Worm (Caenorhabditis elegans) whole organism, L2 larva: ENCODE data around the gene ndx-6.

Source experiments
- lin-13 ChIP-seq: fragments of 150-350 bp; optimal IDR thresholded peaks from 2 replicates; lab custom pipeline; 2014; ENCODE audit warnings: missing biosample characterization, missing genetic modification reagents, missing genetic modification characterization
- nhr-25 ChIP-seq: fragments of 150-350 bp; sonication (generic microtip); optimal IDR thresholded peaks from 3 replicates; lab custom pipeline; 2014; ENCODE audit warnings: missing biosample characterization, missing genetic modification characterization
- nhr-6 ChIP-seq: fragments of 150-350 bp; optimal IDR thresholded peaks from 2 replicates; lab custom pipeline; 2014; ENCODE audit warnings: missing biosample characterization, missing genetic modification characterization
- peb-1 ChIP-seq: fragments of 150-350 bp; optimal IDR thresholded peaks from 2 replicates; lab custom pipeline; 2014; ENCODE audit warnings: missing biosample characterization, missing genetic modification characterization
- skn-1 ChIP-seq: sonication (generic microtip); optimal IDR thresholded peaks from 2 replicates; lab custom pipeline; 2017; ENCODE audit warnings: missing biosample characterization, missing genetic modification characterization
- snpc-4 ChIP-seq: fragments of 150-350 bp; optimal IDR thresholded peaks from 2 replicates; lab custom pipeline; 2014; ENCODE audit warnings: missing biosample characterization, missing genetic modification characterization

DNA sequence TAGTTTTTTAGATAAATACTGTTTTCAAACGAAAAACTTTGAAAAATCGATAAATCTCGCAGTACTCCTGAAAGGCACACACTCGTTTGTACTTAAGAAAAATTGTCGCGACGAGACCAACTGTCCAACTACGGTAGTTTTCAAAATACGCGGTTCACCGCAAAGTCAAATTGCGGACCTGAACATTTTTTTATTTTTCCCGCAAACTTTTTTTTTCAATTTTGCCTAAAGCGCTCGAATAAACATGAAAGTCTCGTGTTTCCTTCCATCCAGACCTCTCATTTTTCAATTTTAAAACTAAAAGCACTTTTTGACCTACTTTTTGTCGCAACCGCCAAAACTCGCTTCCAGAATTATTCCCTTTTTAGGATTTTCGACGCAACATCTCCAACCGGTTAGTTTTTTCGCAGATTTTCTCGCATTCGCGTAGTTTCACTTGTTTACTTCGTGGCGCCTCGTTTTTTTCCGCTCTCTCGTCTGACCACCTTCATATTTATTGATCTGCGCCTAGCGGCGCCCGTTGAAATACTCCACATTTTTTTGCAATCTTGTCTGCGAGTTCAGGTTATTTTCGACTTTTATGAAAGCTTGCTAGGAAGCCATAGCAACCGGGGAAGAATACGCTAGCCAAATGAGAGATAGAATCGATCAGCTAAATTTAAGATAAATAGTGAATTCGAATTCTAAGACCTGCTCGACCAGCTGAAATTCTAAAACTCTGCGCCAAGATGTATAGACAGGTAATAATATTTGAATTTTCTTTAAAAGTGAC lies 12.0 kb downstream of the ndx-6 start, which contains the start of gene prdx-2:
- no peak for TF ChIP-seq snpc-4 (tag; lab: Kevin White, UChicago)
- no peak for TF ChIP-seq lin-13 (GFP tag; lab: Kevin White, UChicago)
- TF ChIP-seq peb-1: no peak
- no peak for TF ChIP-seq skn-1 (tag; lab: Kevin White, UChicago)
- TF ChIP-seq nhr-6 (tag; lab: Kevin White, UChicago): no peak
- TF ChIP-seq nhr-25 (tag; lab: Kevin White, UChicago): no peak
